Worm (Caenorhabditis elegans): ENCODE measurements around the gene fbxb-31.

ce11 chrII:3669315-3669714 is 30.2 kb upstream of the fbxb-31 start, which contains the start of gene srx-97:
- TF ChIP-seq lin-15B (tag; optimal IDR thresholded peaks at IDR 0.05) (no peak), ama-1 (optimal IDR thresholded peaks at IDR 0.05) (no peak), egl-27 (tag; optimal IDR thresholded peaks at IDR 0.05) (no peak), skn-1 (tag; optimal IDR thresholded peaks at IDR 0.05) (no peak), pqm-1 (tag; optimal IDR thresholded peaks at IDR 0.05) (no peak), R02D3.7 (tag; optimal IDR thresholded peaks at IDR 0.05) (no peak), fos-1 (tag; optimal IDR thresholded peaks at IDR 0.05) (no peak)

Measured in whole organism, L3 larva.